Fruit fly (Drosophila melanogaster) whole organism, embryonic: ENCODE results near the gene SP1173.
A peak's percentile ranks its signal among the peaks of the same experiment; 100 is the strongest.

Source experiments
- CG1024 ChIP-seq: fragments of 200-800 bp; sonication (Bioruptor generic); IDR thresholded peaks from 2 replicates; pipeline ENCODE4 v1.3.6; 2022; ENCODE audit warnings: missing biosample characterization, missing genetic modification characterization
- CG10267 ChIP-seq: fragments of 200-800 bp; sonication (Bioruptor generic); optimal IDR thresholded peaks from 2 replicates; lab custom pipeline; 2018; ENCODE audit warnings: missing biosample characterization, mild to moderate bottlenecking, missing genetic modification characterization, moderate library complexity
- CG10979 ChIP-seq: fragments of 200-800 bp; sonication (Bioruptor generic); optimal IDR thresholded peaks from 2 replicates; lab custom pipeline; 2018; ENCODE audit warnings: missing biosample characterization, mild to moderate bottlenecking, missing genetic modification characterization, moderate library complexity
- CG11456 ChIP-seq: fragments of 200-800 bp; sonication (Bioruptor generic); IDR thresholded peaks from 3 replicates; pipeline ENCODE4 v1.3.6; 2022; ENCODE audit warnings: missing biosample characterization, missing genetic modification characterization
- CG1233 ChIP-seq: fragments of 200-800 bp; sonication (Bioruptor generic); optimal IDR thresholded peaks from 4 replicates; lab custom pipeline; 2018; ENCODE audit warnings: missing biosample characterization, mild to moderate bottlenecking, missing genetic modification characterization
- CG13123 ChIP-seq: fragments of 200-800 bp; sonication (Bioruptor generic); optimal IDR thresholded peaks from 2 replicates; lab custom pipeline; 2016; ENCODE audit warnings: missing biosample characterization, missing genetic modification characterization
- CG14050 ChIP-seq: fragments of 200-800 bp; sonication (Bioruptor generic); IDR thresholded peaks from 3 replicates; pipeline ENCODE4 v1.3.6; 2022; ENCODE audit warnings: missing biosample characterization, missing genetic modification characterization
- CG14860 ChIP-seq: fragments of 200-800 bp; sonication (Bioruptor generic); IDR thresholded peaks from 3 replicates; pipeline ENCODE4 v1.3.6; 2022; ENCODE audit warnings: missing biosample characterization, missing genetic modification characterization; ENCODE audit not compliant: partially characterized antibody
- CG15073 ChIP-seq: fragments of 200-800 bp; sonication (Bioruptor generic); optimal IDR thresholded peaks from 2 replicates; lab custom pipeline; 2016; ENCODE audit warnings: missing biosample characterization, missing genetic modification characterization
- CG1529 ChIP-seq: fragments of 200-800 bp; sonication (Bioruptor generic); optimal IDR thresholded peaks from 3 replicates; lab custom pipeline; 2018; ENCODE audit warnings: missing biosample characterization, missing genetic modification characterization
- CG1602 ChIP-seq: fragments of 200-800 bp; sonication (Bioruptor generic); optimal IDR thresholded peaks from 3 replicates; lab custom pipeline; 2016; ENCODE audit warnings: missing biosample characterization, missing genetic modification characterization
- CG16779 ChIP-seq: fragments of 200-800 bp; sonication (Bioruptor generic); IDR thresholded peaks from 2 replicates; pipeline ENCODE4 v1.3.6; 2022; ENCODE audit warnings: missing biosample characterization, missing genetic modification characterization
- CG2889 ChIP-seq: fragments of 200-800 bp; sonication (Bioruptor generic); IDR thresholded peaks from 3 replicates; pipeline ENCODE4 v1.3.6; 2022; ENCODE audit warnings: missing biosample characterization, missing genetic modification characterization
- CG3726 ChIP-seq: fragments of 200-800 bp; sonication (Bioruptor generic); IDR thresholded peaks from 3 replicates; pipeline ENCODE4, ENCODE4 v1.3.6; 2022; ENCODE audit warnings: missing biosample characterization, missing genetic modification characterization
- CG4328 ChIP-seq: fragments of 200-800 bp; sonication (Bioruptor generic); optimal IDR thresholded peaks from 3 replicates; lab custom pipeline; 2017; ENCODE audit warnings: missing biosample characterization, missing genetic modification reagents, missing genetic modification characterization
- CG6175 ChIP-seq: fragments of 200-800 bp; sonication (Bioruptor generic); IDR thresholded peaks from 3 replicates; pipeline ENCODE4 v1.3.6; 2022; ENCODE audit warnings: missing biosample characterization, missing genetic modification characterization
- CG7271 ChIP-seq: fragments of 200-800 bp; sonication (Bioruptor generic); optimal IDR thresholded peaks from 2 replicates; lab custom pipeline; 2018; ENCODE audit warnings: missing biosample characterization, mild to moderate bottlenecking, missing genetic modification characterization, moderate library complexity
- CG7556 ChIP-seq: fragments of 200-800 bp; sonication (Bioruptor generic); optimal IDR thresholded peaks from 2 replicates; lab custom pipeline; 2017; ENCODE audit warnings: missing biosample characterization, mild to moderate bottlenecking, missing genetic modification characterization
- CG7963 ChIP-seq: fragments of 200-800 bp; sonication (Bioruptor generic); IDR thresholded peaks from 3 replicates; pipeline ENCODE4 v1.3.6; 2022; ENCODE audit warnings: missing biosample characterization, missing genetic modification characterization; ENCODE audit not compliant: partially characterized antibody
- CG8290 ChIP-seq, 3 experiments: fragments of 200-800 bp; sonication (Bioruptor generic); optimal IDR thresholded peaks; 2 replicates each; lab custom pipeline; 2016 to 2019; ENCODE audit warnings: missing biosample characterization in 3 of 3, missing genetic modification characterization in 3 of 3, mild to moderate bottlenecking in 2 of 3, moderate library complexity in 1 of 3
- CG9727 ChIP-seq: fragments of 200-800 bp; sonication (Bioruptor generic); optimal IDR thresholded peaks from 3 replicates; lab custom pipeline; 2017; ENCODE audit warnings: missing biosample characterization, mild to moderate bottlenecking, missing genetic modification characterization
- Dfd ChIP-seq, 2 experiments: fragments of >200 bp; optimal IDR thresholded peaks; 2 replicates each; lab custom pipeline; 2017; ENCODE audit warnings: missing biosample characterization in 2 of 2, missing genetic modification characterization in 2 of 2
- HLH4C ChIP-seq: fragments of 200-800 bp; sonication (Bioruptor generic); IDR thresholded peaks from 3 replicates; pipeline ENCODE4 v1.3.6; 2022; ENCODE audit warnings: missing biosample characterization, missing genetic modification characterization; ENCODE audit not compliant: partially characterized antibody
- HLH54F ChIP-seq: fragments of 200-800 bp; sonication (Bioruptor generic); optimal IDR thresholded peaks from 3 replicates; lab custom pipeline; 2016; ENCODE audit warnings: missing biosample characterization, missing genetic modification characterization
- Hmr ChIP-seq: fragments of 200-800 bp; sonication (Bioruptor generic); optimal IDR thresholded peaks from 3 replicates; lab custom pipeline; 2017; ENCODE audit warnings: mild to moderate bottlenecking, missing biosample characterization, missing genetic modification reagents, missing genetic modification characterization
- Lhr ChIP-seq: fragments of 200-800 bp; sonication (Bioruptor generic); optimal IDR thresholded peaks from 3 replicates; lab custom pipeline; 2017; ENCODE audit warnings: mild to moderate bottlenecking, missing biosample characterization, missing genetic modification reagents, missing genetic modification characterization
- Mes4 ChIP-seq: fragments of 200-800 bp; sonication (Bioruptor generic); optimal IDR thresholded peaks from 2 replicates; lab custom pipeline; 2016; ENCODE audit warnings: missing biosample characterization, missing genetic modification characterization
- NC2β ChIP-seq: fragments of 200-800 bp; sonication (Bioruptor generic); optimal IDR thresholded peaks from 2 replicates; lab custom pipeline; 2016; ENCODE audit warnings: missing biosample characterization, missing genetic modification characterization
- NfI ChIP-seq: fragments of 200-800 bp; sonication (Bioruptor generic); optimal IDR thresholded peaks from 3 replicates; lab custom pipeline; 2018; ENCODE audit warnings: missing biosample characterization, mild to moderate bottlenecking, missing genetic modification characterization, moderate library complexity
- Oaz ChIP-seq: fragments of 200-800 bp; sonication (Bioruptor generic); IDR thresholded peaks from 2 replicates; pipeline ENCODE4 v1.3.6; 2022; ENCODE audit warnings: missing biosample characterization, missing genetic modification characterization
- Opbp ChIP-seq: fragments of 200-800 bp; sonication (Bioruptor generic); IDR thresholded peaks from 3 replicates; pipeline ENCODE4 v1.3.6; 2022; ENCODE audit warnings: missing biosample characterization, missing genetic modification characterization; ENCODE audit not compliant: partially characterized antibody
- Pdp1 ChIP-seq, 2 experiments: fragments of 200-800 bp; sonication (Bioruptor generic); optimal IDR thresholded peaks; 3 replicates each; lab custom pipeline; 2016; ENCODE audit warnings: missing biosample characterization in 2 of 2, missing genetic modification characterization in 2 of 2, mild to moderate bottlenecking in 1 of 2, moderate library complexity in 1 of 2
- al ChIP-seq: fragments of 200-800 bp; sonication (Bioruptor generic); IDR thresholded peaks from 2 replicates; pipeline ENCODE4 v1.3.6; 2022; ENCODE audit warnings: missing biosample characterization, missing genetic modification characterization
- ara ChIP-seq: fragments of 200-800 bp; sonication (Bioruptor generic); IDR thresholded peaks from 2 replicates; pipeline ENCODE4 v1.3.6; 2022; ENCODE audit warnings: missing biosample characterization, missing genetic modification characterization
- corto ChIP-seq: fragments of 200-800 bp; sonication (Bioruptor generic); optimal IDR thresholded peaks from 2 replicates; lab custom pipeline; 2016; ENCODE audit warnings: missing biosample characterization, mild to moderate bottlenecking, missing genetic modification characterization, moderate library complexity
- dan ChIP-seq: fragments of 200-800 bp; sonication (Bioruptor generic); IDR thresholded peaks from 2 replicates; pipeline ENCODE4 v1.3.6; 2022; ENCODE audit warnings: missing biosample characterization, missing genetic modification characterization
- disco-r ChIP-seq: fragments of 200-800 bp; sonication (Bioruptor generic); optimal IDR thresholded peaks from 2 replicates; lab custom pipeline; 2016; ENCODE audit warnings: missing biosample characterization, missing genetic modification characterization
- eve ChIP-seq, 2 experiments: fragments of >200 bp; optimal IDR thresholded peaks; 2 replicates each; lab custom pipeline; 2017; ENCODE audit warnings: missing biosample characterization in 2 of 2, missing genetic modification characterization in 2 of 2
- ind ChIP-seq: fragments of 200-800 bp; sonication (Bioruptor generic); optimal IDR thresholded peaks from 3 replicates; lab custom pipeline; 2016; ENCODE audit warnings: missing biosample characterization, missing genetic modification characterization
- ken ChIP-seq: fragments of 200-800 bp; sonication (Bioruptor generic); IDR thresholded peaks from 3 replicates; pipeline ENCODE4 v1.3.6; 2022; ENCODE audit warnings: missing biosample characterization, missing genetic modification characterization
- kni ChIP-seq: fragments of 200-800 bp; sonication (Bioruptor generic); optimal IDR thresholded peaks from 3 replicates; lab custom pipeline; 2017; ENCODE audit warnings: mild to moderate bottlenecking, missing biosample characterization, missing genetic modification reagents, missing genetic modification characterization
- knrl ChIP-seq: fragments of 200-800 bp; sonication (Bioruptor generic); IDR thresholded peaks from 3 replicates; pipeline ENCODE4 v1.3.6; 2022; ENCODE audit warnings: missing biosample characterization, missing genetic modification characterization; ENCODE audit not compliant: partially characterized antibody
- lab ChIP-seq: fragments of 200-800 bp; sonication (Bioruptor generic); optimal IDR thresholded peaks from 3 replicates; lab custom pipeline; 2017; ENCODE audit warnings: missing biosample characterization, missing genetic modification characterization, mild to moderate bottlenecking, moderate library complexity, missing genetic modification reagents
- luna ChIP-seq: fragments of 200-800 bp; sonication (Bioruptor generic); optimal IDR thresholded peaks from 2 replicates; lab custom pipeline; 2016; ENCODE audit warnings: missing biosample characterization, missing genetic modification characterization
- otp ChIP-seq: fragments of 200-800 bp; sonication (Bioruptor generic); IDR thresholded peaks from 3 replicates; pipeline ENCODE4, ENCODE4 v1.3.6; 2022; ENCODE audit warnings: missing biosample characterization, missing genetic modification characterization
- peb ChIP-seq: fragments of 200-800 bp; sonication (Bioruptor generic); IDR thresholded peaks from 2 replicates; pipeline ENCODE4 v1.3.6; 2022; ENCODE audit warnings: missing biosample characterization, missing genetic modification characterization
- pfk ChIP-seq: fragments of 200-800 bp; sonication (Bioruptor generic); optimal IDR thresholded peaks from 2 replicates; lab custom pipeline; 2018; ENCODE audit warnings: missing biosample characterization, mild to moderate bottlenecking, missing genetic modification characterization, moderate library complexity
- pum ChIP-seq: fragments of 200-800 bp; sonication (Bioruptor generic); optimal IDR thresholded peaks from 2 replicates; lab custom pipeline; 2016; ENCODE audit warnings: missing biosample characterization, missing genetic modification characterization
- tna ChIP-seq: fragments of 200-800 bp; sonication (Bioruptor generic); IDR thresholded peaks from 2 replicates; pipeline ENCODE4 v1.3.6; 2022; ENCODE audit warnings: missing biosample characterization, missing genetic modification characterization; ENCODE audit not compliant: partially characterized antibody
- tx ChIP-seq: fragments of 200-800 bp; sonication (Bioruptor generic); optimal IDR thresholded peaks from 2 replicates; lab custom pipeline; 2016; ENCODE audit warnings: missing biosample characterization, missing genetic modification characterization

Gene SP1173

dm6 chr3L:6742974-6743345 lies 39.6 kb upstream of the SP1173 start, which contains the start of gene dikar (continued):
- TF ChIP-seq CG2889 (peak; percentile 33; the same call in 1 of the 3 replicates), CG13123 (no peak), CG14860 (GFP tag; lab: Robert Waterston, UW) (peak; percentile 67), Lhr (no peak), CG3726 (GFP tag; lab: Robert Waterston, UW) (no peak), tna (GFP tag; lab: Robert Waterston, UW) (peak; percentile 58), dan (GFP tag; lab: Robert Waterston, UW) (no peak), CG1024 (GFP tag; lab: Robert Waterston, UW) (peak; percentile 59; the same call in 1 of the 2 replicates), Opbp (GFP tag; lab: Robert Waterston, UW) (peak; percentile 94), corto (GFP tag; lab: Kevin White, UChicago) (no peak), CG7271 (tag; lab: Kevin White, UChicago) (no peak), al (GFP tag; lab: Robert Waterston, UW) (peak; percentile 63), NC2β (no peak), HLH54F (GFP tag; lab: Kevin White, UChicago) (peak; percentile 37), CG6175 (GFP tag; lab: Robert Waterston, UW) (0 out of 3 replicates have a peak, but pooled peaks have one; percentile 45), kni (GFP tag; lab: Kevin White, UChicago) (no peak), HLH4C (GFP tag; lab: Robert Waterston, UW) (peak; percentile 69), Oaz (GFP tag; lab: Robert Waterston, UW) (0 out of 2 replicates have a peak, but pooled peaks have one; percentile 8), CG7963 (peak; percentile 82), CG1602 (GFP tag; lab: Kevin White, UChicago) (peak; percentile 41), NfI (peak; percentile 51), CG10979 (tag; lab: Kevin White, UChicago) (peak; percentile 7), CG16779 (GFP tag; lab: Robert Waterston, UW) (no peak), CG15073 (GFP tag; lab: Kevin White, UChicago) (no peak), ken (GFP tag; lab: Robert Waterston, UW) (peak; percentile 58; the same call in 2 of the 3 replicates), CG14050 (GFP tag; lab: Robert Waterston, UW) (peak; percentile 28; the same call in 1 of the 3 replicates), CG7556 (GFP tag; lab: Kevin White, UChicago) (peak; percentile 32), peb (peak; percentile 45), luna (peak; percentile 6), eve (GFP tag; optimal IDR thresholded peaks at IDR 0.05; lab: Kevin White, UChicago) (no peak), Pdp1 (GFP tag; optimal IDR thresholded peaks at IDR 0.05; lab: Kevin White, UChicago) (peak in 1 of 2 experiments; percentile 46), Dfd (GFP tag; optimal IDR thresholded peaks at IDR 0.05; lab: Kevin White, UChicago) (no peak), tx (GFP tag; lab: Kevin White, UChicago) (no peak), ara (GFP tag; lab: Robert Waterston, UW) (peak; percentile 50; the same call in 1 of the 2 replicates), Hmr (GFP tag; lab: Kevin White, UChicago) (peak; percentile 62), disco-r (GFP tag; lab: Kevin White, UChicago) (no peak), Mes4 (GFP tag; lab: Kevin White, UChicago) (no peak), pum (GFP tag; lab: Kevin White, UChicago) (peak; percentile 4), CG4328 (GFP tag; lab: Kevin White, UChicago) (no peak), CG9727 (GFP tag; lab: Kevin White, UChicago) (peak; percentile 72), knrl (GFP tag; lab: Robert Waterston, UW) (peak; percentile 87), ind (GFP tag; lab: Kevin White, UChicago) (peak; percentile 37), CG8290 (GFP tag; optimal IDR thresholded peaks at IDR 0.05; lab: Kevin White, UChicago) (no peak), CG8290 (tag; optimal IDR thresholded peaks at IDR 0.05; lab: Kevin White, UChicago) (no peak), lab (GFP tag; lab: Kevin White, UChicago) (no peak), CG11456 (GFP tag; lab: Robert Waterston, UW) (peak; percentile 86), CG1233 (GFP tag; lab: Kevin White, UChicago) (no peak), CG10267 (tag; lab: Kevin White, UChicago) (peak; percentile 43), pfk (GFP tag; lab: Kevin White, UChicago) (no peak), otp (GFP tag; lab: Robert Waterston, UW) (peak; percentile 36; the same call in 1 of the 3 replicates), CG1529 (no peak)
